Worm (Caenorhabditis elegans): ENCODE measurements around the gene T08D10.3.

ce11 chrX:11938826-11939225, 16.4 kb upstream of the T08D10.3 start, which contains the start of gene F55G7.5:
- TF ChIP-seq ztf-4 (tag; optimal IDR thresholded peaks at IDR 0.05), result no peak
- no peak for TF ChIP-seq nhr-76 (tag; optimal IDR thresholded peaks at IDR 0.05)
- TF ChIP-seq lin-13 (GFP tag; optimal IDR thresholded peaks at IDR 0.05), result no peak
